Worm (Caenorhabditis elegans) whole organism, L3 larva: Measurements from ENCODE around the gene cit-1.2.

ENCODE experiments used
- R02D3.7 ChIP-seq: fragments of 150-350 bp; optimal IDR thresholded peaks from 2 replicates; lab custom pipeline; 2014; ENCODE audit warnings: missing biosample characterization, missing genetic modification characterization
- ZK546.5 ChIP-seq: sonication (generic microtip); optimal IDR thresholded peaks from 2 replicates; lab custom pipeline; 2017; ENCODE audit warnings: missing biosample characterization, missing genetic modification characterization
- aly-2 ChIP-seq: fragments of 150-350 bp; optimal IDR thresholded peaks from 2 replicates; lab custom pipeline; 2014; ENCODE audit warnings: missing biosample characterization, missing genetic modification characterization
- ama-1 ChIP-seq: fragments of 150-350 bp; optimal IDR thresholded peaks from 2 replicates; lab custom pipeline; 2018
- ceh-28 ChIP-seq: fragments of 150-350 bp; optimal IDR thresholded peaks from 2 replicates; lab custom pipeline; 2014; ENCODE audit warnings: missing biosample characterization, missing genetic modification reagents, missing genetic modification characterization
- ceh-9 ChIP-seq: sonication (generic microtip); optimal IDR thresholded peaks from 2 replicates; lab custom pipeline; 2018; ENCODE audit warnings: missing biosample characterization, missing genetic modification characterization
- daf-12 ChIP-seq: fragments of 150-350 bp; optimal IDR thresholded peaks from 2 replicates; lab custom pipeline; 2014; ENCODE audit warnings: missing biosample characterization, missing genetic modification reagents, missing genetic modification characterization
- egl-27 ChIP-seq: sonication (generic microtip); optimal IDR thresholded peaks from 4 replicates; lab custom pipeline; 2017; ENCODE audit warnings: missing biosample characterization, missing genetic modification reagents, missing genetic modification characterization
- elt-2 ChIP-seq: sonication (generic microtip); optimal IDR thresholded peaks from 2 replicates; lab custom pipeline; 2016; ENCODE audit warnings: missing genetic modification reagents, mild to moderate bottlenecking, missing genetic modification characterization, missing compliant biosample characterization
- fkh-10 ChIP-seq: sonication (generic microtip); optimal IDR thresholded peaks from 2 replicates; lab custom pipeline; 2017; ENCODE audit warnings: missing biosample characterization, missing genetic modification reagents, missing genetic modification characterization
- hmg-11 ChIP-seq: sonication (generic microtip); optimal IDR thresholded peaks from 2 replicates; lab custom pipeline; 2016; ENCODE audit warnings: missing genetic modification characterization, missing compliant biosample characterization
- jun-1 ChIP-seq: fragments of 150-350 bp; optimal IDR thresholded peaks from 2 replicates; lab custom pipeline; 2014; ENCODE audit warnings: missing biosample characterization, missing genetic modification reagents, missing genetic modification characterization
- lin-39 ChIP-seq: fragments of 150-350 bp; optimal IDR thresholded peaks from 2 replicates; lab custom pipeline; 2018; ENCODE audit warnings: missing biosample characterization, missing genetic modification reagents, missing genetic modification characterization
- lsy-12 ChIP-seq: sonication (generic microtip); optimal IDR thresholded peaks from 2 replicates; lab custom pipeline; 2016; ENCODE audit warnings: mild to moderate bottlenecking, missing genetic modification characterization, missing compliant biosample characterization
- mdl-1 ChIP-seq: fragments of 150-350 bp; optimal IDR thresholded peaks from 2 replicates; lab custom pipeline; 2014; ENCODE audit warnings: missing biosample characterization, missing genetic modification characterization
- mml-1 ChIP-seq: fragments of 150-350 bp; sonication (generic microtip); optimal IDR thresholded peaks from 3 replicates; lab custom pipeline; 2014; ENCODE audit warnings: missing biosample characterization, missing genetic modification characterization
- nfya-1 ChIP-seq: sonication (generic microtip); optimal IDR thresholded peaks from 2 replicates; lab custom pipeline; 2017; ENCODE audit warnings: missing genetic modification characterization, mild to moderate bottlenecking, missing compliant biosample characterization, antibody characterized with exemption, moderate library complexity; ENCODE audit not compliant: insufficient read depth
- nhr-11 ChIP-seq: fragments of 150-350 bp; optimal IDR thresholded peaks from 2 replicates; lab custom pipeline; 2014; ENCODE audit warnings: missing biosample characterization, missing genetic modification characterization
- nhr-12 ChIP-seq: fragments of 150-350 bp; optimal IDR thresholded peaks from 2 replicates; lab custom pipeline; 2014; ENCODE audit warnings: missing biosample characterization, missing genetic modification characterization
- nhr-23 ChIP-seq: fragments of 150-350 bp; optimal IDR thresholded peaks from 2 replicates; lab custom pipeline; 2014; ENCODE audit warnings: missing biosample characterization, missing genetic modification reagents, missing genetic modification characterization
- nhr-237 ChIP-seq: fragments of 150-350 bp; optimal IDR thresholded peaks from 2 replicates; lab custom pipeline; 2014; ENCODE audit warnings: missing biosample characterization, missing genetic modification characterization
- nhr-25 ChIP-seq: sonication (generic microtip); optimal IDR thresholded peaks from 2 replicates; lab custom pipeline; 2017; ENCODE audit warnings: missing biosample characterization, missing genetic modification characterization
- nhr-28 ChIP-seq: fragments of 150-350 bp; optimal IDR thresholded peaks from 2 replicates; lab custom pipeline; 2014; ENCODE audit warnings: missing biosample characterization, missing genetic modification characterization
- nhr-67 ChIP-seq: fragments of 150-350 bp; optimal IDR thresholded peaks from 2 replicates; lab custom pipeline; 2014; ENCODE audit warnings: missing biosample characterization, missing genetic modification characterization
- nhr-76 ChIP-seq: fragments of 150-350 bp; sonication (generic microtip); optimal IDR thresholded peaks from 5 replicates; lab custom pipeline; 2014; ENCODE audit warnings: missing biosample characterization, missing genetic modification characterization
- pha-4 ChIP-seq: fragments of 150-350 bp; optimal IDR thresholded peaks from 2 replicates; lab custom pipeline; 2014; ENCODE audit warnings: missing biosample characterization, missing genetic modification reagents, missing genetic modification characterization
- pqm-1 ChIP-seq: fragments of 150-350 bp; optimal IDR thresholded peaks from 2 replicates; lab custom pipeline; 2017; ENCODE audit warnings: missing biosample characterization, missing genetic modification characterization, inconsistent platforms
- snpc-4 ChIP-seq: fragments of 150-350 bp; optimal IDR thresholded peaks from 2 replicates; lab custom pipeline; 2014; ENCODE audit warnings: missing biosample characterization, missing genetic modification characterization
- unc-39 ChIP-seq: sonication (generic microtip); optimal IDR thresholded peaks from 4 replicates; lab custom pipeline; 2017; ENCODE audit warnings: missing biosample characterization, missing genetic modification characterization
- ztf-11 ChIP-seq: fragments of 150-350 bp; optimal IDR thresholded peaks from 2 replicates; lab custom pipeline; 2014; ENCODE audit warnings: missing biosample characterization, missing genetic modification characterization
- ztf-4 ChIP-seq: fragments of 150-350 bp; optimal IDR thresholded peaks from 2 replicates; lab custom pipeline; 2014; ENCODE audit warnings: missing biosample characterization, missing genetic modification characterization

cit-1.2 gene

DNA sequence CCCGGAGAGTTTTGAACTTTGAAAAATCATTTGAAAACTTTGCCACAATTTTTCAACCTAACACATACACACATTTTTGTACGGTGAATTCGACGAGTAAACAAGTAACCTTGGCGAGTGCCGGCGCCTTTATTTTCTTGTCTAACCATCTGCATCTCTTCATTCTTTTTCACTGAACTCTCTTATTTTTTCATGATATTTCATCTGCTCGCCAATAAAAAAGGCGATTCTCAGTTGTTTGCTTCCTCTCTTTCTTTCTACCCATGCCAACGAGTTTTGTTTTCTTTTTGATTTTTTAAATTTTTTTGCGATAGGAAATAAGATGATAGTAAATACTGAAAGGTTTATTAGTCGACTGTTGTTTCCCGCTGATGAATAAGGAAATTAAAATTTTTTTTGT, 31.8 kb upstream of the cit-1.2 start (continued):
- no peak for TF ChIP-seq fkh-10

- TF ChIP-seq lin-39 (tag; lab: Kevin White, UChicago) (peak; percentile 26), pha-4 (tag; lab: Kevin White, UChicago) (no peak), ama-1 (lab: Kevin White, UChicago) (peak; percentile 28)
Observed at ce11 chrIII:7979659-7980058, 30.9 kb upstream of the cit-1.2 start, which contains the start of gene clp-1. Gene clp-1, plus strand, starts transcription at chrIII:7979959.

- TF ChIP-seq unc-39 (no peak), hmg-11 (tag; lab: Kevin White, UChicago) (no peak), egl-27 (tag; lab: Kevin White, UChicago) (no peak), elt-2 (tag; lab: Kevin White, UChicago) (no peak), daf-12 (tag; lab: Kevin White, UChicago) (no peak), nhr-67 (tag; lab: Kevin White, UChicago) (no peak), nhr-11 (tag; lab: Kevin White, UChicago) (no peak), nhr-76 (tag; lab: Kevin White, UChicago) (no peak)
Observed at ce11 chrIII:7981233-7981632, 29.3 kb upstream of the cit-1.2 start.

DNA sequence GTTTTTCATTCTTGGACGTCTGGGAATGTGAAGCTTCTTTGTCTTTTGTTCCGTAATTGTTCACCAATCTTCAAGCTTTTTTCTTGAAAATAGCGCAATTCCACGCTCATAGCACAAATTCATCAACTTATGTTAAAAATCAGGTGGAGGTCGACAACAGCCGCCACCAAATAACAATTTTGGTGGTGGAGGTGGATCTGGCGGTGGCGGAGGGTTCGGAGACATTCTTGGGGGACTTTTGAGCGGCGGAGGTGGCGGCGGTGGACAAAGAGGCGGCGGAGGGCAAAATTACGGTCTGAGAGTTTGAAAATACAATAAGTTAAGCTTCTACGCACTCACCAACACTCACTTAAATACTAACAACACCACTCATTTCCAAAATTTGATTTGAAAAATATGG, 28.6 kb upstream of the cit-1.2 start:
- TF ChIP-seq ceh-9 (tag; lab: Kevin White, UChicago) = no peak
- no peak for TF ChIP-seq nhr-28 (tag; lab: Kevin White, UChicago)
- no peak for TF ChIP-seq nhr-11 (tag; lab: Kevin White, UChicago)
- no peak for TF ChIP-seq mml-1 (tag; lab: Kevin White, UChicago)
- no peak for TF ChIP-seq pha-4 (tag; lab: Kevin White, UChicago)
- no peak for TF ChIP-seq ztf-11 (tag; lab: Kevin White, UChicago)
- no peak for TF ChIP-seq mdl-1 (tag; lab: Kevin White, UChicago)
- TF ChIP-seq aly-2 (tag; lab: Kevin White, UChicago) = no peak
- TF ChIP-seq ZK546.5 (tag; lab: Kevin White, UChicago) = no peak
- TF ChIP-seq ztf-4 (tag; lab: Kevin White, UChicago) = no peak
- TF ChIP-seq nhr-25 (tag; lab: Kevin White, UChicago) = no peak
- TF ChIP-seq ceh-28 = no peak
- no peak for TF ChIP-seq egl-27 (tag; lab: Kevin White, UChicago)
- TF ChIP-seq unc-39 = no peak
- no peak for TF ChIP-seq snpc-4 (tag; lab: Kevin White, UChicago)
- no peak for TF ChIP-seq nhr-12 (tag; lab: Kevin White, UChicago)
- no peak for TF ChIP-seq lin-39 (tag; lab: Kevin White, UChicago)
- no peak for TF ChIP-seq jun-1

DNA sequence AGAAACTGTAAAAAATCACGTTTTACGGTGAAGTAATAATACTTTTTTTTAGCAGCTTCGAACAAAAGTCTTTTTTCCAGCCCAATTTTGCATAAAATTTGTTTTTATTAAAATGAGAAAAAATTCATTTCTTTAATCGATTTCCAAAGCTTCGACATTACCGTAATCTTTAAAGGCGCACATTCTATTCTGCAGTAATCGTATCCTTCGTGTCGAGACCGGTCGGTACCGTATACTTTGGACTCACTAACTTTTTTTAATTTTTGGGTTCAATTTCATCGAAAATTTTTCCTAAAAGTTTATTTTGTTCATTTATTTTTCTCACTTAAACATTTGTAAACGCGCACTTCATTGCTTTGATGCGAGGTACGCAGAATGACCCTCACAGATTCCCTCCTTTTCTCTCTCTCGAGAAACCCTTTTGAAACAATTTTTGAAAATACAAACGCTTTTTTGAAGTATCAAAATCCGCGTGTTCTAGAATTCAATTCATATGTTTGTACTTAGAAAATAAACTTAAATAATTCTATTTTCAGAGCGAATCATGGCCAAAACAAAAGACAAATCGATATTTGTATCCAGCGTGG, 23.9 kb upstream of the cit-1.2 start, which contains the start of gene hrpk-2:
TSS of gene hrpk-2 (plus strand) at position 537 of the 587 bp plus-strand sequence.
- no peak for TF ChIP-seq egl-27 (tag; lab: Kevin White, UChicago)
- TF ChIP-seq daf-12 (tag; lab: Kevin White, UChicago) = no peak
- no peak for TF ChIP-seq fkh-10
- no peak for TF ChIP-seq pha-4 (tag; lab: Kevin White, UChicago)
- no peak for TF ChIP-seq nhr-12 (tag; lab: Kevin White, UChicago)
- no peak for TF ChIP-seq elt-2 (tag; lab: Kevin White, UChicago)
- TF ChIP-seq lin-39 (tag; lab: Kevin White, UChicago) = no peak
- TF ChIP-seq snpc-4 (tag; lab: Kevin White, UChicago) = no peak
- no peak for TF ChIP-seq nhr-23 (tag; lab: Kevin White, UChicago)
- TF ChIP-seq ZK546.5 (tag; lab: Kevin White, UChicago) = no peak
- no peak for TF ChIP-seq nhr-11 (tag; lab: Kevin White, UChicago)
- no peak for TF ChIP-seq nfya-1
- no peak for TF ChIP-seq nhr-25 (tag; lab: Kevin White, UChicago)
- TF ChIP-seq ztf-11 (tag; lab: Kevin White, UChicago) = no peak
- no peak for TF ChIP-seq lsy-12 (tag; lab: Kevin White, UChicago)
- TF ChIP-seq nhr-237 = no peak
- TF ChIP-seq nhr-28 (tag; lab: Kevin White, UChicago) = no peak
- TF ChIP-seq, all 47 proteins: peak for 0

DNA sequence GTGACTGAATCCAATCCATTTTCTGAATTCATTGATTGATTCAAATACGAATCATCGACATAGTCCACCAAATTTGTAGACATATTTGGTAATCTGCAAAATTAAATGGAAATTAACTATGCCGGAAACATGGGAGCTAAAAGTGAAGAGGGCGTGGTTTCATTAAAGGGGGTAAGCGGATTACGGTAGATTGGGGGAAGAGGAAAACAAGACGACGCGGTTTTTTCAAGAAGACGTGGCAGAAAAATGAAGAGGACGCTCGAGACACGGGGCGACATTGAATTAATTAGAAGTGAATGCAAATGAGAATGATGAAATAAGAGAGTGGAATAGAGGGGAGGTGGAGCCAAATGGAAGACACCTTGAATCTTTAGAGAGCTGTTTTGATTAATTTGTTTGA, 14.2 kb upstream of the cit-1.2 start, which contains the start of gene npr-17:
TSS of gene npr-17 (minus strand) at position 101 of the 400 bp plus-strand sequence.
- TF ChIP-seq R02D3.7 (tag; lab: Kevin White, UChicago) = no peak
- no peak for TF ChIP-seq pqm-1
